Worm (Caenorhabditis elegans) whole organism, young adult: ENCODE measurements around the gene Y48C3A.14.

Source experiments
- B0035.1 ChIP-seq: sonication (generic microtip); optimal IDR thresholded peaks from 2 replicates; lab custom pipeline; 2016; ENCODE audit warnings: missing genetic modification characterization, mild to moderate bottlenecking, missing compliant biosample characterization, missing genotype, missing genetic modification reagents
- B0261.1 ChIP-seq: sonication (generic microtip); optimal IDR thresholded peaks from 2 replicates; lab custom pipeline; 2016; ENCODE audit warnings: mild to moderate bottlenecking, missing genetic modification characterization, moderate library complexity, missing compliant biosample characterization
- B0336.3 ChIP-seq: fragments of 200-800 bp; sonication (Bioruptor generic); IDR thresholded peaks from 2 replicates; pipeline ENCODE4 v1.3.6; 2022; ENCODE audit warnings: missing genetic modification characterization, missing compliant biosample characterization
- F22D6.2 ChIP-seq: sonication (generic microtip); optimal IDR thresholded peaks from 2 replicates; lab custom pipeline; 2016; ENCODE audit warnings: mild to moderate bottlenecking, missing genetic modification characterization, missing compliant biosample characterization
- F37B4.10 ChIP-seq: fragments of 200-800 bp; sonication (Bioruptor generic); IDR thresholded peaks from 2 replicates; pipeline ENCODE4 v1.3.6; 2022; ENCODE audit warnings: missing genetic modification characterization, missing compliant biosample characterization
- Y95B8A.8 ChIP-seq: fragments of 200-800 bp; sonication (Bioruptor generic); IDR thresholded peaks from 2 replicates; pipeline ENCODE4 v1.3.6; 2022; ENCODE audit warnings: missing genetic modification reagents, missing genetic modification characterization, missing compliant biosample characterization
- ama-1 ChIP-seq, 3 experiments: fragments of 150-350 bp in 1 of 3; sonication (generic microtip) in 2 of 3; optimal IDR thresholded peaks; 2 replicates each; lab custom pipeline; 2014 to 2018; ENCODE audit warnings: missing biosample characterization in 2 of 3, missing genetic modification characterization in 2 of 3, missing genetic modification reagents in 2 of 3
- atf-7 ChIP-seq: sonication (generic microtip); optimal IDR thresholded peaks from 2 replicates; lab custom pipeline; 2017; ENCODE audit warnings: mild to moderate bottlenecking, missing genetic modification characterization, missing compliant biosample characterization
- attf-5 ChIP-seq: fragments of 200-800 bp; sonication (Bioruptor generic); optimal IDR thresholded peaks from 2 replicates; lab custom pipeline; 2018; ENCODE audit warnings: mild to moderate bottlenecking, missing genetic modification characterization, missing compliant biosample characterization
- attf-6 ChIP-seq: fragments of 200-800 bp; sonication (Bioruptor generic); IDR thresholded peaks from 2 replicates; pipeline ENCODE4 v1.3.6; 2022; ENCODE audit warnings: missing genetic modification reagents, missing genetic modification characterization, missing compliant biosample characterization
- cebp-2 ChIP-seq: fragments of 200-800 bp; sonication (Bioruptor generic); IDR thresholded peaks from 2 replicates; pipeline ENCODE4 v1.3.6; 2022; ENCODE audit warnings: missing genetic modification characterization, missing compliant biosample characterization
- ceh-40 ChIP-seq: fragments of 200-800 bp; sonication (Bioruptor generic); IDR thresholded peaks from 2 replicates; pipeline ENCODE4 v1.3.6; 2022; ENCODE audit warnings: missing genetic modification characterization, missing compliant biosample characterization
- ceh-79 ChIP-seq: sonication (generic microtip); optimal IDR thresholded peaks from 2 replicates; lab custom pipeline; 2017; ENCODE audit warnings: mild to moderate bottlenecking, missing genetic modification characterization, missing compliant biosample characterization
- chd-7 ChIP-seq: sonication (generic microtip); optimal IDR thresholded peaks from 2 replicates; lab custom pipeline; 2016; ENCODE audit warnings: mild to moderate bottlenecking, missing genetic modification characterization, moderate library complexity, missing compliant biosample characterization
- dpl-1 ChIP-seq: fragments of 150-350 bp; optimal IDR thresholded peaks from 2 replicates; lab custom pipeline; 2014; ENCODE audit warnings: missing biosample characterization, missing genetic modification reagents, missing genetic modification characterization
- egl-18 ChIP-seq: fragments of 200-800 bp; sonication (Bioruptor generic); IDR thresholded peaks from 2 replicates; pipeline ENCODE4 v1.3.6; 2022; ENCODE audit warnings: missing genetic modification reagents, missing genetic modification characterization, missing compliant biosample characterization
- egrh-3 ChIP-seq: fragments of 200-800 bp; sonication (Bioruptor generic); IDR thresholded peaks from 2 replicates; pipeline ENCODE4 v1.3.6; 2022; ENCODE audit warnings: missing genetic modification reagents, missing genetic modification characterization, missing compliant biosample characterization
- him-1 ChIP-seq: sonication (generic microtip); optimal IDR thresholded peaks from 2 replicates; lab custom pipeline; 2016; ENCODE audit warnings: missing genotype, missing genetic modification reagents, missing genetic modification characterization, missing compliant biosample characterization
- hlh-12 ChIP-seq: sonication (generic microtip); optimal IDR thresholded peaks from 2 replicates; lab custom pipeline; 2016; ENCODE audit warnings: missing genetic modification characterization, missing compliant biosample characterization
- let-607 ChIP-seq, 2 experiments: fragments of 200-800 bp in 1 of 2; sonication (Bioruptor generic) in 1 of 2; sonication (generic microtip) in 1 of 2; optimal IDR thresholded peaks; 2 replicates each; lab custom pipeline; 2016 to 2018; ENCODE audit warnings: mild to moderate bottlenecking in 2 of 2, missing compliant biosample characterization in 2 of 2, missing genetic modification characterization in 2 of 2, moderate library complexity in 2 of 2, missing genotype in 1 of 2
- lin-35 ChIP-seq, 3 experiments: fragments of 150-350 bp in 2 of 3; sonication (generic microtip) in 1 of 3; optimal IDR thresholded peaks; 2 replicates each; lab custom pipeline; 2014 to 2018; ENCODE audit warnings: missing biosample characterization in 3 of 3, missing genetic modification characterization in 3 of 3, missing genetic modification reagents in 3 of 3
- lin-54 ChIP-seq: fragments of 200-800 bp; sonication (Bioruptor generic); optimal IDR thresholded peaks from 2 replicates; lab custom pipeline; 2018; ENCODE audit warnings: mild to moderate bottlenecking, missing genetic modification characterization, missing compliant biosample characterization
- lsl-1 ChIP-seq: fragments of 200-800 bp; sonication (Bioruptor generic); optimal IDR thresholded peaks from 2 replicates; lab custom pipeline; 2018; ENCODE audit warnings: mild to moderate bottlenecking, missing genetic modification characterization, moderate library complexity, missing compliant biosample characterization
- madf-10 ChIP-seq: sonication (generic microtip); optimal IDR thresholded peaks from 2 replicates; lab custom pipeline; 2016; ENCODE audit warnings: mild to moderate bottlenecking, missing genetic modification characterization, missing compliant biosample characterization
- madf-8 ChIP-seq: fragments of 200-800 bp; sonication (Bioruptor generic); conservative IDR thresholded peaks from 2 replicates; pipeline ENCODE4 v1.3.6; 2022; ENCODE audit warnings: missing genetic modification reagents, missing genetic modification characterization, missing compliant biosample characterization
- mxl-1 ChIP-seq: sonication (generic microtip); optimal IDR thresholded peaks from 2 replicates; lab custom pipeline; 2016; ENCODE audit warnings: missing genetic modification characterization, missing compliant biosample characterization
- nfya-1 ChIP-seq: sonication (generic microtip); optimal IDR thresholded peaks from 2 replicates; lab custom pipeline; 2017; ENCODE audit warnings: antibody characterized with exemption, missing compliant biosample characterization, missing genetic modification characterization, borderline replicate concordance; ENCODE audit not compliant: insufficient read depth
- nfya-2 ChIP-seq: fragments of 200-800 bp; sonication (Bioruptor generic); IDR thresholded peaks from 2 replicates; pipeline ENCODE4 v1.3.6; 2022; ENCODE audit warnings: missing genetic modification reagents, missing genetic modification characterization, missing compliant biosample characterization
- nfyb-1 ChIP-seq: fragments of 200-800 bp; sonication (Bioruptor generic); IDR thresholded peaks from 2 replicates; pipeline ENCODE4 v1.3.6; 2022; ENCODE audit warnings: missing genetic modification reagents, missing genetic modification characterization, missing compliant biosample characterization
- nhr-179 ChIP-seq: sonication (generic microtip); optimal IDR thresholded peaks from 2 replicates; lab custom pipeline; 2016; ENCODE audit warnings: mild to moderate bottlenecking, missing genetic modification characterization, missing compliant biosample characterization
- nhr-80 ChIP-seq: sonication (generic microtip); optimal IDR thresholded peaks from 2 replicates; lab custom pipeline; 2016; ENCODE audit warnings: missing genetic modification characterization, missing compliant biosample characterization
- nhr-90 ChIP-seq: sonication (generic microtip); optimal IDR thresholded peaks from 2 replicates; lab custom pipeline; 2016; ENCODE audit warnings: missing genotype, mild to moderate bottlenecking, missing genetic modification characterization, missing compliant biosample characterization
- sdz-38 ChIP-seq: sonication (generic microtip); optimal IDR thresholded peaks from 2 replicates; lab custom pipeline; 2016; ENCODE audit warnings: missing genotype, missing genetic modification characterization, missing compliant biosample characterization
- sptf-2 ChIP-seq: fragments of 200-800 bp; sonication (Bioruptor generic); optimal IDR thresholded peaks from 2 replicates; lab custom pipeline; 2018; ENCODE audit warnings: mild to moderate bottlenecking, missing genetic modification characterization, missing compliant biosample characterization
- tbp1 ChIP-seq: fragments of 200-800 bp; sonication (Bioruptor generic); optimal IDR thresholded peaks from 2 replicates; lab custom pipeline; 2018; ENCODE audit warnings: mild to moderate bottlenecking, missing genetic modification characterization, missing compliant biosample characterization
- tlf-1 ChIP-seq: fragments of 200-800 bp; sonication (Bioruptor generic); optimal IDR thresholded peaks from 2 replicates; lab custom pipeline; 2018; ENCODE audit warnings: mild to moderate bottlenecking, missing genetic modification characterization, missing compliant biosample characterization
- unc-62 ChIP-seq: fragments of 150-350 bp; optimal IDR thresholded peaks from 2 replicates; lab custom pipeline; 2014; ENCODE audit warnings: missing biosample characterization, missing genetic modification reagents, missing genetic modification characterization
- zfh-2 ChIP-seq: fragments of 200-800 bp; sonication (Bioruptor generic); conservative IDR thresholded peaks from 2 replicates; pipeline ENCODE4 v1.3.6; 2022; ENCODE audit warnings: missing genetic modification reagents, missing genetic modification characterization, missing compliant biosample characterization
- ztf-25 ChIP-seq: fragments of 200-800 bp; sonication (Bioruptor generic); IDR thresholded peaks from 2 replicates; pipeline ENCODE4 v1.3.6; 2022; ENCODE audit warnings: missing genetic modification reagents, missing genetic modification characterization, missing compliant biosample characterization
- ztf-26 ChIP-seq: sonication (generic microtip); optimal IDR thresholded peaks from 2 replicates; lab custom pipeline; 2017; ENCODE audit warnings: missing genetic modification characterization, missing compliant biosample characterization
- ztf-3 ChIP-seq: fragments of 200-800 bp; sonication (Bioruptor generic); optimal IDR thresholded peaks from 2 replicates; lab custom pipeline; 2018; ENCODE audit warnings: mild to moderate bottlenecking, missing genetic modification characterization, missing compliant biosample characterization

Y48C3A.14 gene

ce11 chrII:13369231-13369630 is 20.3 kb upstream of the Y48C3A.14 start, which contains the start of gene Y48C3A.20 (continued):
- TF ChIP-seq tbp1 (GFP tag; lab: Kevin White, UChicago), result no peak
- TF ChIP-seq lin-54 (GFP tag; lab: Kevin White, UChicago), result peak; percentile 83
- no peak for TF ChIP-seq B0261.1 (tag; lab: Kevin White, UChicago)
- TF ChIP-seq ztf-3, result no peak
- TF ChIP-seq dpl-1 (GFP tag; lab: Kevin White, UChicago), result peak; percentile 27
- TF ChIP-seq ama-1 (optimal IDR thresholded peaks at IDR 0.05; lab: Kevin White, UChicago), result no peak
- no peak for TF ChIP-seq ama-1 (GFP tag; optimal IDR thresholded peaks at IDR 0.05; lab: Kevin White, UChicago)
- TF ChIP-seq sdz-38 (tag; lab: Kevin White, UChicago), result no peak

- TF ChIP-seq nhr-80 (tag; lab: Kevin White, UChicago) (no peak), egl-18 (GFP tag; lab: Robert Waterston, UW) (no peak), ceh-40 (GFP tag; lab: Robert Waterston, UW) (no peak), zfh-2 (GFP tag; lab: Robert Waterston, UW) (no peak), ztf-26 (tag; lab: Kevin White, UChicago) (no peak), Y95B8A.8 (GFP tag; lab: Robert Waterston, UW) (no peak), nfyb-1 (no peak), attf-6 (GFP tag; lab: Robert Waterston, UW) (no peak), nhr-90 (tag; lab: Kevin White, UChicago) (no peak), tbp1 (GFP tag; lab: Kevin White, UChicago) (no peak), attf-5 (GFP tag; lab: Kevin White, UChicago) (no peak), hlh-12 (tag; lab: Kevin White, UChicago) (no peak), nfya-1 (tag; lab: Kevin White, UChicago) (no peak), F22D6.2 (tag; lab: Kevin White, UChicago) (no peak), chd-7 (tag; lab: Kevin White, UChicago) (no peak), ztf-25 (GFP tag; lab: Robert Waterston, UW) (no peak), mxl-1 (tag; lab: Kevin White, UChicago) (no peak)
Observed at ce11 chrII:13376112-13376511, 13.4 kb upstream of the Y48C3A.14 start, which contains the start of gene Y48C3A.12. Gene Y48C3A.12, plus strand, starts transcription at chrII:13376412.

- TF ChIP-seq egrh-3 (GFP tag; lab: Robert Waterston, UW) (peak; percentile 43; the same call in 1 of the 2 replicates), sptf-2 (no peak), zfh-2 (GFP tag; lab: Robert Waterston, UW) (peak; percentile 64), chd-7 (tag; lab: Kevin White, UChicago) (no peak)
- TF ChIP-seq, all 124 proteins: peak for 2
Observed at ce11 chrII:13383061-13383460, 6.5 kb upstream of the Y48C3A.14 start.

DNA sequence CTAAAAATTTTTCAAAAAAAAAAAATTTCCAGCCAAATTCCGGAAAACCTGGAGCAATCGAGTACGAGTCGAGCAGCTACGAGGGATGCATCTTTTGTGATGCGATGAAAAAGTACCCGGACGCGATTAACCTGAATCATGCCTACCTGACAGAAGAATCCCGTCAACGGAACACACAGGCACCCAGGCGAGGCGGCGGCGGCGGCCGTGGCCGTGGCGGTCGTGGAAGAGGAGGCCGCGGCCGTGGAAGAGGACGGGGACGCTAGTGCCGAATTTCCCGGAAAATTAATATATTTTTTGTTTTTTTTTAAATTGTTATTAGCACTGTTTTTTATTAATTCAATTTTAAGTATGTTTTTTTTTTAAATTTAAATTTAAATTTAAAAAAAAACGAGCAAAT is 12.0 kb downstream of the Y48C3A.14 start:
- no peak for TF ChIP-seq lsl-1 (GFP tag; lab: Kevin White, UChicago)
- peak; percentile 85 for TF ChIP-seq zfh-2 (GFP tag; lab: Robert Waterston, UW)
- TF ChIP-seq egrh-3 (GFP tag; lab: Robert Waterston, UW), result peak; percentile 41; the same call in 1 of the 2 replicates
- TF ChIP-seq nfya-2 (GFP tag; lab: Robert Waterston, UW), result no peak
- 0 out of 2 replicates have a peak, but pooled peaks have one; percentile 46 for TF ChIP-seq cebp-2
- TF ChIP-seq madf-8 (GFP tag; lab: Robert Waterston, UW), result no peak
- TF ChIP-seq nfyb-1, result no peak
- TF ChIP-seq, all 124 proteins: peak for 3

- no peak for TF ChIP-seq B0336.3
- no peak for TF ChIP-seq nfya-1 (tag; lab: Kevin White, UChicago)
- TF ChIP-seq nhr-179 (tag; lab: Kevin White, UChicago), result no peak
- TF ChIP-seq attf-5 (GFP tag; lab: Kevin White, UChicago), result no peak
- no peak for TF ChIP-seq madf-10 (tag; lab: Kevin White, UChicago)
- TF ChIP-seq him-1 (tag; lab: Kevin White, UChicago), result no peak
- no peak for TF ChIP-seq lin-35 (GFP tag; optimal IDR thresholded peaks at IDR 0.05; lab: Kevin White, UChicago)
- TF ChIP-seq F37B4.10 (GFP tag; lab: Robert Waterston, UW), result no peak
- TF ChIP-seq nfyb-1, result no peak
- no peak for TF ChIP-seq let-607 (tag; optimal IDR thresholded peaks at IDR 0.05; lab: Kevin White, UChicago)
- TF ChIP-seq ceh-79 (tag; lab: Kevin White, UChicago), result no peak
- no peak for TF ChIP-seq B0035.1 (tag; lab: Kevin White, UChicago)
- TF ChIP-seq tlf-1 (GFP tag; lab: Kevin White, UChicago), result no peak
- TF ChIP-seq atf-7, result no peak
- no peak for TF ChIP-seq unc-62 (GFP tag; lab: Kevin White, UChicago)
Observed at ce11 chrII:13402680-13403079, 13.1 kb downstream of the Y48C3A.14 start, which contains the start of gene pinn-4. Gene pinn-4, plus strand, starts transcription at chrII:13402980.
